Fruit fly (Drosophila melanogaster): Measurements from ENCODE around the gene CG46399.

Gene CG46399

DNA sequence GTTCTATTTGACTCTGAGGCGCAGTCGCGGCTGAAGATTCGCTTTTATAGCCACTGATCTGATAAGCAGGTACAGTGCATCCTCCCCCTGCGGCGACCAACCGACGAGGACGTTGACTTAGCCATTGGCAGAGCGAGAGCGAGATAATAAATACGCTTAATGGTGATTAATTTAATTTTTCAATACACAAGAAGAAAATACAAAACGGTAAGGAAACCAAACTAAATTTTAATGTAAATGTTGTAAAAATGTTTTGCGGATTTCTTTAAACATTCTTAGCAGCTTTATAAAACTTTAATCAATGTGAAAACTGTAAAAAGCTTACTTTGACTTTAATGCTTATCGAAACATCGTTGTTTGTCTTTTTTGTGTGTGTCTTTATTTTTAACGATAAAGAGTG, 50.0 kb downstream of the CG46399 start:
- no peak for TF ChIP-seq gfzf (GFP tag; optimal IDR thresholded peaks at IDR 0.05)
- TF ChIP-seq cwo (GFP tag; optimal IDR thresholded peaks at IDR 0.05) = no peak
- TF ChIP-seq row (GFP tag; IDR thresholded peaks at IDR 0.05) = peak; percentile 40; the same call in 2 of the 3 replicates
- no peak for TF ChIP-seq amos (GFP tag; IDR thresholded peaks at IDR 0.05; ENCODE audit: partially characterized antibody)
- TF ChIP-seq lmd (GFP tag; IDR thresholded peaks at IDR 0.05) = no peak
- no peak for TF ChIP-seq CG16863 (GFP tag; optimal IDR thresholded peaks at IDR 0.05)
- peak; percentile 4 for TF ChIP-seq CG10543 (GFP tag; optimal IDR thresholded peaks at IDR 0.05)
- no peak for TF ChIP-seq Awh (GFP tag; IDR thresholded peaks at IDR 0.05)
- TF ChIP-seq CG1832 (GFP tag; optimal IDR thresholded peaks at IDR 0.05) = no peak
- no peak for TF ChIP-seq CG9817 (tag; optimal IDR thresholded peaks at IDR 0.05)
- TF ChIP-seq wek (GFP tag; optimal IDR thresholded peaks at IDR 0.05) = no peak
- no peak for TF ChIP-seq CG11696 (GFP tag; IDR thresholded peaks at IDR 0.05)
- no peak for TF ChIP-seq MESR4 (GFP tag; optimal IDR thresholded peaks at IDR 0.05)
- peak; percentile 18 for TF ChIP-seq CG2678 (tag; optimal IDR thresholded peaks at IDR 0.05)
- TF ChIP-seq CG18476 (GFP tag; optimal IDR thresholded peaks at IDR 0.05) = no peak
- TF ChIP-seq Jarid2 (GFP tag; optimal IDR thresholded peaks at IDR 0.05) = no peak
- no peak for TF ChIP-seq PHDP (tag; optimal IDR thresholded peaks at IDR 0.05)
- TF ChIP-seq Med (GFP tag) = peak; percentile 48
- peak; percentile 9 for TF ChIP-seq CG2120 (GFP tag; optimal IDR thresholded peaks at IDR 0.05)
- TF ChIP-seq kah (GFP tag; optimal IDR thresholded peaks at IDR 0.05) = no peak
- no peak for TF ChIP-seq CG8290 (GFP tag; optimal IDR thresholded peaks at IDR 0.05)
- peak in 1 of 2 experiments; percentile 8 for TF ChIP-seq CG8290 (tag; optimal IDR thresholded peaks at IDR 0.05)
- TF ChIP-seq vnd (GFP tag; IDR thresholded peaks at IDR 0.05; ENCODE audit: partially characterized antibody) = no peak
- TF ChIP-seq CG30020 (tag; optimal IDR thresholded peaks at IDR 0.05) = no peak
- peak; percentile 76 for TF ChIP-seq grau (tag; optimal IDR thresholded peaks at IDR 0.05)
- TF ChIP-seq NFAT (GFP tag; IDR thresholded peaks at IDR 0.05) = no peak
- TF ChIP-seq cg (GFP tag; optimal IDR thresholded peaks at IDR 0.05) = no peak
- TF ChIP-seq Rfx (GFP tag; IDR thresholded peaks at IDR 0.05) = 0 out of 2 replicates have a peak, but pooled peaks have one; percentile 13
- TF ChIP-seq CG2199 (GFP tag; IDR thresholded peaks at IDR 0.05) = no peak
- no peak for TF ChIP-seq maf-S (GFP tag; optimal IDR thresholded peaks at IDR 0.05)
- no peak for TF ChIP-seq CG18599 (GFP tag; optimal IDR thresholded peaks at IDR 0.05)
- no peak for TF ChIP-seq Optix (GFP tag; IDR thresholded peaks at IDR 0.05)
- TF ChIP-seq bbx (GFP tag; IDR thresholded peaks at IDR 0.05; ENCODE audit: partially characterized antibody) = no peak
- no peak for TF ChIP-seq CG11695 (GFP tag; IDR thresholded peaks at IDR 0.05)
- TF ChIP-seq CG32767 (GFP tag; IDR thresholded peaks at IDR 0.05) = no peak
- no peak for TF ChIP-seq CG10565 (GFP tag; optimal IDR thresholded peaks at IDR 0.05)
- no peak for TF ChIP-seq al (GFP tag; IDR thresholded peaks at IDR 0.05)
- no peak for TF ChIP-seq CG1024 (GFP tag; IDR thresholded peaks at IDR 0.05)
- no peak for TF ChIP-seq CG30431 (GFP tag; optimal IDR thresholded peaks at IDR 0.05)
- TF ChIP-seq ato (GFP tag; IDR thresholded peaks at IDR 0.05; ENCODE audit: partially characterized antibody) = no peak
- TF ChIP-seq seq (GFP tag; IDR thresholded peaks at IDR 0.05) = no peak
